Fruit fly (Drosophila melanogaster) whole organism, embryonic: ENCODE measurements around the gene Trim9.

Experiments used
- Aef1 ChIP-seq: fragments of 200-800 bp; sonication (Bioruptor generic); IDR thresholded peaks from 3 replicates; pipeline ENCODE4 v1.3.6; 2022; ENCODE audit warnings: missing biosample characterization, missing genetic modification characterization
- CG10209 ChIP-seq: fragments of 200-800 bp; sonication (Bioruptor generic); optimal IDR thresholded peaks from 3 replicates; lab custom pipeline; 2017; ENCODE audit warnings: missing biosample characterization, mild to moderate bottlenecking, missing genetic modification characterization, missing genetic modification reagents
- CG10462 ChIP-seq: fragments of 200-800 bp; sonication (Bioruptor generic); optimal IDR thresholded peaks from 2 replicates; lab custom pipeline; 2016; ENCODE audit warnings: missing biosample characterization, missing genetic modification characterization
- CG10543 ChIP-seq: fragments of 200-800 bp; sonication (Bioruptor generic); optimal IDR thresholded peaks from 3 replicates; lab custom pipeline; 2017; ENCODE audit warnings: missing biosample characterization, mild to moderate bottlenecking, missing genetic modification characterization, moderate library complexity
- CG12219 ChIP-seq: fragments of 200-800 bp; sonication (Bioruptor generic); optimal IDR thresholded peaks from 3 replicates; lab custom pipeline; 2018; ENCODE audit warnings: missing biosample characterization, mild to moderate bottlenecking, missing genetic modification characterization
- CG13624 ChIP-seq: fragments of 200-800 bp; sonication (Bioruptor generic); optimal IDR thresholded peaks from 2 replicates; lab custom pipeline; 2016; ENCODE audit warnings: missing biosample characterization, missing genetic modification characterization
- CG1529 ChIP-seq: fragments of 200-800 bp; sonication (Bioruptor generic); optimal IDR thresholded peaks from 3 replicates; lab custom pipeline; 2018; ENCODE audit warnings: missing biosample characterization, missing genetic modification characterization
- CG1602 ChIP-seq: fragments of 200-800 bp; sonication (Bioruptor generic); optimal IDR thresholded peaks from 3 replicates; lab custom pipeline; 2016; ENCODE audit warnings: missing biosample characterization, missing genetic modification characterization
- CG1647 ChIP-seq: fragments of 200-800 bp; sonication (Bioruptor generic); optimal IDR thresholded peaks from 3 replicates; lab custom pipeline; 2016; ENCODE audit warnings: missing biosample characterization, missing genetic modification characterization
- CG16863 ChIP-seq: fragments of 200-800 bp; sonication (Bioruptor generic); optimal IDR thresholded peaks from 3 replicates; lab custom pipeline; 2016; ENCODE audit warnings: missing biosample characterization, missing genetic modification characterization
- CG18599 ChIP-seq: fragments of 200-800 bp; sonication (Bioruptor generic); optimal IDR thresholded peaks from 3 replicates; lab custom pipeline; 2017; ENCODE audit warnings: missing biosample characterization, missing genetic modification characterization, mild to moderate bottlenecking, moderate library complexity, missing genetic modification reagents
- CG2116 ChIP-seq: fragments of 200-800 bp; sonication (Bioruptor generic); optimal IDR thresholded peaks from 3 replicates; lab custom pipeline; 2018; ENCODE audit warnings: missing biosample characterization, mild to moderate bottlenecking, missing genetic modification characterization
- CG2889 ChIP-seq: fragments of 200-800 bp; sonication (Bioruptor generic); IDR thresholded peaks from 3 replicates; pipeline ENCODE4 v1.3.6; 2022; ENCODE audit warnings: missing biosample characterization, missing genetic modification characterization
- CG34376 ChIP-seq: fragments of 200-800 bp; sonication (Bioruptor generic); optimal IDR thresholded peaks from 2 replicates; lab custom pipeline; 2018; ENCODE audit warnings: missing biosample characterization, mild to moderate bottlenecking, missing genetic modification characterization
- CG3847 ChIP-seq: fragments of 200-800 bp; sonication (Bioruptor generic); IDR thresholded peaks from 2 replicates; pipeline ENCODE4 v1.3.6; 2022; ENCODE audit warnings: missing biosample characterization, missing genetic modification characterization
- CG4404 ChIP-seq: fragments of 200-800 bp; sonication (Bioruptor generic); IDR thresholded peaks from 2 replicates; pipeline ENCODE4 v1.3.6; 2022; ENCODE audit warnings: missing biosample characterization, missing genetic modification characterization
- CG6654 ChIP-seq: fragments of 200-800 bp; sonication (Bioruptor generic); optimal IDR thresholded peaks from 2 replicates; lab custom pipeline; 2017; ENCODE audit warnings: missing biosample characterization, mild to moderate bottlenecking, missing genetic modification characterization
- CG6765 ChIP-seq: fragments of 200-800 bp; sonication (Bioruptor generic); optimal IDR thresholded peaks from 3 replicates; lab custom pipeline; 2017; ENCODE audit warnings: missing biosample characterization, mild to moderate bottlenecking, missing genetic modification characterization
- CG7372 ChIP-seq: fragments of 200-800 bp; sonication (Bioruptor generic); IDR thresholded peaks from 2 replicates; pipeline ENCODE4 v1.3.6; 2022; ENCODE audit warnings: missing biosample characterization, missing genetic modification characterization
- CG7786 ChIP-seq: fragments of 200-800 bp; sonication (Bioruptor generic); optimal IDR thresholded peaks from 2 replicates; lab custom pipeline; 2016; ENCODE audit warnings: missing biosample characterization, missing genetic modification characterization
- CG7839 ChIP-seq: fragments of 200-800 bp; sonication (Bioruptor generic); optimal IDR thresholded peaks from 3 replicates; lab custom pipeline; 2018; ENCODE audit warnings: missing biosample characterization, mild to moderate bottlenecking, missing genetic modification characterization, moderate library complexity
- CG8924 ChIP-seq: fragments of 200-800 bp; optimal IDR thresholded peaks from 3 replicates; lab custom pipeline; 2019; ENCODE audit warnings: missing biosample characterization, mild to moderate bottlenecking, missing genetic modification characterization, moderate library complexity
- CG9727 ChIP-seq: fragments of 200-800 bp; sonication (Bioruptor generic); optimal IDR thresholded peaks from 3 replicates; lab custom pipeline; 2017; ENCODE audit warnings: missing biosample characterization, mild to moderate bottlenecking, missing genetic modification characterization
- CG9932 ChIP-seq: fragments of 200-800 bp; sonication (Bioruptor generic); IDR thresholded peaks from 2 replicates; pipeline ENCODE4 v1.3.6; 2022; ENCODE audit warnings: missing biosample characterization, missing genetic modification characterization
- CoRest ChIP-seq: fragments of 200-800 bp; sonication (Bioruptor generic); optimal IDR thresholded peaks from 3 replicates; lab custom pipeline; 2018; ENCODE audit warnings: missing biosample characterization, mild to moderate bottlenecking, missing genetic modification characterization, moderate library complexity
- D19A ChIP-seq: fragments of 200-800 bp; optimal IDR thresholded peaks from 3 replicates; lab custom pipeline; 2019; ENCODE audit warnings: missing biosample characterization, mild to moderate bottlenecking, missing genetic modification characterization, moderate library complexity
- HHEX ChIP-seq: fragments of 200-800 bp; sonication (Bioruptor generic); optimal IDR thresholded peaks from 3 replicates; lab custom pipeline; 2017; ENCODE audit warnings: missing biosample characterization, mild to moderate bottlenecking, missing genetic modification characterization, missing genetic modification reagents
- HmgZ ChIP-seq: fragments of 200-800 bp; sonication (Bioruptor generic); optimal IDR thresholded peaks from 2 replicates; lab custom pipeline; 2018; ENCODE audit warnings: missing biosample characterization, mild to moderate bottlenecking, missing genetic modification characterization
- Hsf ChIP-seq: fragments of 200-800 bp; sonication (Bioruptor generic); optimal IDR thresholded peaks from 3 replicates; lab custom pipeline; 2016; ENCODE audit warnings: missing biosample characterization, missing genetic modification characterization
- Mrtf ChIP-seq: fragments of 200-800 bp; sonication (Bioruptor generic); IDR thresholded peaks from 3 replicates; pipeline ENCODE4 v1.3.6; 2022; ENCODE audit warnings: missing biosample characterization, missing genetic modification characterization
- Nf-YA ChIP-seq: fragments of 200-800 bp; sonication (Bioruptor generic); IDR thresholded peaks from 2 replicates; pipeline ENCODE4 v1.3.6; 2022; ENCODE audit warnings: missing biosample characterization, missing genetic modification characterization
- Pdp1 ChIP-seq, 2 experiments: fragments of 200-800 bp; sonication (Bioruptor generic); optimal IDR thresholded peaks; 3 replicates each; lab custom pipeline; 2016; ENCODE audit warnings: missing biosample characterization in 2 of 2, missing genetic modification characterization in 2 of 2, mild to moderate bottlenecking in 1 of 2, moderate library complexity in 1 of 2
- ase ChIP-seq: fragments of 200-800 bp; sonication (Bioruptor generic); IDR thresholded peaks from 3 replicates; pipeline ENCODE4 v1.3.6; 2022; ENCODE audit warnings: missing biosample characterization, missing genetic modification characterization
- crp ChIP-seq, 2 experiments: fragments of 200-800 bp; sonication (Bioruptor generic); optimal IDR thresholded peaks; 2 replicates in 1 of 2; 3 replicates in 1 of 2; lab custom pipeline; 2017; ENCODE audit warnings: missing biosample characterization in 2 of 2, missing genetic modification characterization in 2 of 2, mild to moderate bottlenecking in 1 of 2, moderate library complexity in 1 of 2
- eyg ChIP-seq: fragments of 200-800 bp; sonication (Bioruptor generic); optimal IDR thresholded peaks from 3 replicates; lab custom pipeline; 2016; ENCODE audit warnings: missing biosample characterization, missing genetic modification characterization
- fd102C ChIP-seq: fragments of 200-800 bp; sonication (Bioruptor generic); optimal IDR thresholded peaks from 2 replicates; lab custom pipeline; 2018; ENCODE audit warnings: missing biosample characterization, mild to moderate bottlenecking, missing genetic modification characterization, moderate library complexity
- fd64A ChIP-seq: fragments of 200-800 bp; sonication (Bioruptor generic); optimal IDR thresholded peaks from 3 replicates; lab custom pipeline; 2018; ENCODE audit warnings: missing biosample characterization, mild to moderate bottlenecking, missing genetic modification characterization
- gce ChIP-seq: fragments of 200-800 bp; sonication (Bioruptor generic); IDR thresholded peaks from 3 replicates; pipeline ENCODE4 v1.3.6; 2022; ENCODE audit warnings: missing biosample characterization, missing genetic modification characterization
- gcm2 ChIP-seq: fragments of 200-800 bp; sonication (Bioruptor generic); optimal IDR thresholded peaks from 2 replicates; lab custom pipeline; 2016; ENCODE audit warnings: missing biosample characterization, missing genetic modification characterization
- gem ChIP-seq: fragments of 200-800 bp; sonication (Bioruptor generic); optimal IDR thresholded peaks from 2 replicates; lab custom pipeline; 2019; ENCODE audit warnings: missing biosample characterization, mild to moderate bottlenecking, missing genetic modification characterization, moderate library complexity
- grau ChIP-seq: fragments of 200-800 bp; optimal IDR thresholded peaks from 3 replicates; lab custom pipeline; 2019; ENCODE audit warnings: missing biosample characterization, mild to moderate bottlenecking, missing genetic modification characterization, moderate library complexity
- ham ChIP-seq: fragments of 200-800 bp; sonication (Bioruptor generic); IDR thresholded peaks from 2 replicates; pipeline ENCODE4 v1.3.6; 2022; ENCODE audit warnings: missing biosample characterization, missing genetic modification characterization
- maf-S ChIP-seq: fragments of 200-800 bp; sonication (Bioruptor generic); optimal IDR thresholded peaks from 2 replicates; lab custom pipeline; 2016; ENCODE audit warnings: missing biosample characterization, missing genetic modification characterization
- nerfin-2 ChIP-seq: fragments of 200-800 bp; sonication (Bioruptor generic); IDR thresholded peaks from 2 replicates; pipeline ENCODE4 v1.3.6; 2022; ENCODE audit warnings: missing biosample characterization, missing genetic modification characterization; ENCODE audit not compliant: partially characterized antibody
- schlank ChIP-seq: fragments of 200-800 bp; sonication (Bioruptor generic); optimal IDR thresholded peaks from 2 replicates; lab custom pipeline; 2018; ENCODE audit warnings: missing biosample characterization, mild to moderate bottlenecking, missing genetic modification characterization
- tap ChIP-seq: fragments of 200-800 bp; optimal IDR thresholded peaks from 3 replicates; lab custom pipeline; 2019; ENCODE audit warnings: missing biosample characterization, mild to moderate bottlenecking, missing genetic modification characterization, moderate library complexity
- tin ChIP-seq: fragments of 200-800 bp; sonication (Bioruptor generic); optimal IDR thresholded peaks from 3 replicates; lab custom pipeline; 2016; ENCODE audit warnings: missing biosample characterization, missing genetic modification characterization
- trh ChIP-seq: fragments of 200-800 bp; sonication (Bioruptor generic); optimal IDR thresholded peaks from 2 replicates; lab custom pipeline; 2016; ENCODE audit warnings: missing biosample characterization, missing genetic modification characterization
- vnd ChIP-seq: fragments of 200-800 bp; sonication (Bioruptor generic); IDR thresholded peaks from 3 replicates; pipeline ENCODE4 v1.3.6; 2022; ENCODE audit warnings: missing biosample characterization, missing genetic modification characterization; ENCODE audit not compliant: partially characterized antibody
- zen2 ChIP-seq: fragments of 200-800 bp; sonication (Bioruptor generic); IDR thresholded peaks from 3 replicates; pipeline ENCODE4 v1.3.6; 2022; ENCODE audit warnings: missing biosample characterization, missing genetic modification characterization; ENCODE audit not compliant: partially characterized antibody

The Trim9 gene

dm6 chr2L:10665603-10666002 lies 120.9 kb downstream of the Trim9 start (continued):
- TF ChIP-seq CG9727 (peak; percentile 52), CG3847 (GFP tag; lab: Robert Waterston, UW) (peak; percentile 75), CG8924 (tag; lab: Kevin White, UChicago) (peak; percentile 78), CG34376 (no peak), CG1602 (GFP tag; lab: Kevin White, UChicago) (peak; percentile 55), CG4404 (peak; percentile 56), tin (GFP tag; lab: Kevin White, UChicago) (peak; percentile 74), CG9932 (GFP tag; lab: Robert Waterston, UW) (peak; percentile 81), CG2116 (GFP tag; lab: Kevin White, UChicago) (peak; percentile 40), gem (tag; lab: Kevin White, UChicago) (peak; percentile 85), fd64A (GFP tag; lab: Kevin White, UChicago) (no peak), zen2 (no peak), CG10543 (no peak), grau (tag; lab: Kevin White, UChicago) (peak; percentile 94), CG1647 (GFP tag; lab: Kevin White, UChicago) (peak; percentile 65), maf-S (GFP tag; lab: Kevin White, UChicago) (peak; percentile 61), D19A (tag; lab: Kevin White, UChicago) (no peak), Nf-YA (GFP tag; lab: Robert Waterston, UW) (peak; percentile 78), CG13624 (GFP tag; lab: Kevin White, UChicago) (peak; percentile 79), CG10462 (GFP tag; lab: Kevin White, UChicago) (peak; percentile 56), HHEX (peak; percentile 68), Pdp1 (GFP tag; optimal IDR thresholded peaks at IDR 0.05; lab: Kevin White, UChicago) (peak; percentile 76 to 80), trh (GFP tag; lab: Kevin White, UChicago) (peak; percentile 30), CG2889 (GFP tag; lab: Robert Waterston, UW) (peak; percentile 76), CG1529 (GFP tag; lab: Kevin White, UChicago) (peak; percentile 14), schlank (tag; lab: Kevin White, UChicago) (peak; percentile 6), gce (GFP tag; lab: Robert Waterston, UW) (peak; percentile 77; the same call in 2 of the 3 replicates), Aef1 (peak; percentile 87), CG6765 (no peak), ase (GFP tag; lab: Robert Waterston, UW) (peak; percentile 86), CG10209 (GFP tag; lab: Kevin White, UChicago) (peak; percentile 74), eyg (peak; percentile 63), nerfin-2 (GFP tag; lab: Robert Waterston, UW) (no peak), CG12219 (GFP tag; lab: Kevin White, UChicago) (peak; percentile 78), ham (GFP tag; lab: Robert Waterston, UW) (0 out of 2 replicates have a peak, but pooled peaks have one; percentile 17), fd102C (GFP tag; lab: Kevin White, UChicago) (no peak), CG16863 (peak; percentile 79), crp (GFP tag; optimal IDR thresholded peaks at IDR 0.05; lab: Kevin White, UChicago) (peak in 1 of 2 experiments; percentile 17), Mrtf (GFP tag; lab: Robert Waterston, UW) (peak; percentile 89), CG18599 (GFP tag; lab: Kevin White, UChicago) (peak; percentile 65), CG7839 (peak; percentile 80), CoRest (peak; percentile 78), gcm2 (GFP tag; lab: Kevin White, UChicago) (peak; percentile 22), Hsf (GFP tag; lab: Kevin White, UChicago) (peak; percentile 82), CG7786 (peak; percentile 62), CG7372 (peak; percentile 73; the same call in 1 of the 2 replicates), HmgZ (tag; lab: Kevin White, UChicago) (peak; percentile 60), vnd (GFP tag; lab: Robert Waterston, UW) (no peak), CG6654 (GFP tag; lab: Kevin White, UChicago) (peak; percentile 33), tap (tag; lab: Kevin White, UChicago) (peak; percentile 80)
